Worm (Caenorhabditis elegans) whole organism, L2 larva: Measurements from ENCODE around the gene irld-66.

Experiments used
- C34F6.9 ChIP-seq: fragments of 150-350 bp; optimal IDR thresholded peaks from 2 replicates; lab custom pipeline; 2014; ENCODE audit warnings: missing biosample characterization, missing genetic modification characterization
- F13H6.1 ChIP-seq: sonication (generic microtip); optimal IDR thresholded peaks from 2 replicates; lab custom pipeline; 2016; ENCODE audit warnings: missing genetic modification characterization, missing compliant biosample characterization
- R02D3.7 ChIP-seq: fragments of 150-350 bp; optimal IDR thresholded peaks from 2 replicates; lab custom pipeline; 2014; ENCODE audit warnings: missing biosample characterization, missing genetic modification characterization
- Y55F3AM.14 ChIP-seq: fragments of 200-800 bp; sonication (Bioruptor generic); optimal IDR thresholded peaks from 2 replicates; lab custom pipeline; 2018; ENCODE audit warnings: mild to moderate bottlenecking, missing genetic modification characterization, missing compliant biosample characterization
- alr-1 ChIP-seq: fragments of 150-350 bp; optimal IDR thresholded peaks from 2 replicates; lab custom pipeline; 2014; ENCODE audit warnings: missing biosample characterization, missing genetic modification characterization
- blmp-1 ChIP-seq: sonication (generic microtip); optimal IDR thresholded peaks from 2 replicates; lab custom pipeline; 2017; ENCODE audit warnings: missing genetic modification characterization, mild to moderate bottlenecking, missing compliant biosample characterization, antibody characterized with exemption, moderate library complexity; ENCODE audit not compliant: insufficient read depth
- ceh-16 ChIP-seq: fragments of 150-350 bp; optimal IDR thresholded peaks from 2 replicates; lab custom pipeline; 2014; ENCODE audit warnings: missing biosample characterization, missing genetic modification characterization
- ceh-82 ChIP-seq: fragments of 150-350 bp; optimal IDR thresholded peaks from 2 replicates; lab custom pipeline; 2014; ENCODE audit warnings: missing biosample characterization, missing genetic modification characterization
- crh-2 ChIP-seq: sonication (generic microtip); optimal IDR thresholded peaks from 2 replicates; lab custom pipeline; 2017; ENCODE audit warnings: missing biosample characterization, missing genetic modification characterization
- dmd-4 ChIP-seq: sonication (generic microtip); optimal IDR thresholded peaks from 2 replicates; lab custom pipeline; 2017; ENCODE audit warnings: missing biosample characterization, missing genetic modification characterization
- egl-27 ChIP-seq: sonication (generic microtip); optimal IDR thresholded peaks from 3 replicates; lab custom pipeline; 2017; ENCODE audit warnings: missing biosample characterization, missing genetic modification reagents, missing genetic modification characterization
- elt-1 ChIP-seq: fragments of 150-350 bp; optimal IDR thresholded peaks from 2 replicates; lab custom pipeline; 2014; ENCODE audit warnings: missing biosample characterization, missing genetic modification characterization
- fos-1 ChIP-seq: fragments of 150-350 bp; optimal IDR thresholded peaks from 2 replicates; lab custom pipeline; 2014; ENCODE audit warnings: missing biosample characterization, missing genetic modification characterization
- gmeb-1 ChIP-seq: fragments of 150-350 bp; optimal IDR thresholded peaks from 2 replicates; lab custom pipeline; 2014; ENCODE audit warnings: missing biosample characterization, missing genetic modification characterization
- lin-11 ChIP-seq: fragments of 150-350 bp; sonication (generic microtip); optimal IDR thresholded peaks from 2 replicates; lab custom pipeline; 2014; ENCODE audit warnings: missing biosample characterization, missing genetic modification characterization, inconsistent platforms, mixed read lengths
- lin-39 ChIP-seq: fragments of 150-350 bp; optimal IDR thresholded peaks from 2 replicates; lab custom pipeline; 2014; ENCODE audit warnings: missing biosample characterization, missing genetic modification reagents, missing genetic modification characterization
- lsy-2 ChIP-seq, 2 experiments: fragments of 150-350 bp in 1 of 2; sonication (generic microtip) in 1 of 2; optimal IDR thresholded peaks; 2 replicates each; lab custom pipeline; 2014 to 2017; ENCODE audit warnings: missing biosample characterization in 2 of 2, missing genetic modification characterization in 2 of 2
- mab-5 ChIP-seq: fragments of 150-350 bp; optimal IDR thresholded peaks from 2 replicates; lab custom pipeline; 2014; ENCODE audit warnings: missing biosample characterization, missing genetic modification characterization
- mdl-1 ChIP-seq, 2 experiments: fragments of 150-350 bp in 1 of 2; sonication (generic microtip) in 1 of 2; optimal IDR thresholded peaks; 2 replicates each; lab custom pipeline; 2017; ENCODE audit warnings: missing biosample characterization in 2 of 2, missing genetic modification characterization in 2 of 2
- nhr-11 ChIP-seq: fragments of 150-350 bp; optimal IDR thresholded peaks from 2 replicates; lab custom pipeline; 2014; ENCODE audit warnings: missing biosample characterization, missing genetic modification characterization
- nhr-12 ChIP-seq: fragments of 150-350 bp; optimal IDR thresholded peaks from 2 replicates; lab custom pipeline; 2014; ENCODE audit warnings: missing biosample characterization, missing genetic modification characterization
- nhr-21 ChIP-seq: fragments of 150-350 bp; optimal IDR thresholded peaks from 2 replicates; lab custom pipeline; 2014; ENCODE audit warnings: missing biosample characterization, missing genetic modification characterization
- nhr-23 ChIP-seq: fragments of 150-350 bp; optimal IDR thresholded peaks from 2 replicates; lab custom pipeline; 2014; ENCODE audit warnings: missing biosample characterization, missing genetic modification reagents, missing genetic modification characterization
- nhr-6 ChIP-seq: fragments of 150-350 bp; optimal IDR thresholded peaks from 2 replicates; lab custom pipeline; 2014; ENCODE audit warnings: missing biosample characterization, missing genetic modification characterization
- peb-1 ChIP-seq: fragments of 150-350 bp; optimal IDR thresholded peaks from 2 replicates; lab custom pipeline; 2014; ENCODE audit warnings: missing biosample characterization, missing genetic modification characterization
- sem-4 ChIP-seq: fragments of 150-350 bp; optimal IDR thresholded peaks from 2 replicates; lab custom pipeline; 2014; ENCODE audit warnings: missing biosample characterization, missing genetic modification reagents, missing genetic modification characterization
- skn-1 ChIP-seq: sonication (generic microtip); optimal IDR thresholded peaks from 2 replicates; lab custom pipeline; 2017; ENCODE audit warnings: missing biosample characterization, missing genetic modification characterization
- sma-3 ChIP-seq: sonication (generic microtip); optimal IDR thresholded peaks from 2 replicates; lab custom pipeline; 2016; ENCODE audit warnings: missing genetic modification reagents, missing genetic modification characterization, missing compliant biosample characterization
- unc-39 ChIP-seq: fragments of 150-350 bp; optimal IDR thresholded peaks from 2 replicates; lab custom pipeline; 2014; ENCODE audit warnings: missing biosample characterization, missing genetic modification characterization
- unc-62 ChIP-seq: fragments of 150-350 bp; optimal IDR thresholded peaks from 2 replicates; lab custom pipeline; 2014; ENCODE audit warnings: missing biosample characterization, missing genetic modification reagents, missing genetic modification characterization
- zag-1 ChIP-seq: fragments of 150-350 bp; optimal IDR thresholded peaks from 2 replicates; lab custom pipeline; 2014; ENCODE audit warnings: missing biosample characterization, missing genetic modification characterization
- ztf-11 ChIP-seq: sonication (generic microtip); optimal IDR thresholded peaks from 2 replicates; lab custom pipeline; 2017; ENCODE audit warnings: missing biosample characterization, missing genetic modification characterization
- ztf-4 ChIP-seq: fragments of 150-350 bp; optimal IDR thresholded peaks from 2 replicates; lab custom pipeline; 2014; ENCODE audit warnings: missing biosample characterization, missing genetic modification characterization

The irld-66 gene

DNA sequence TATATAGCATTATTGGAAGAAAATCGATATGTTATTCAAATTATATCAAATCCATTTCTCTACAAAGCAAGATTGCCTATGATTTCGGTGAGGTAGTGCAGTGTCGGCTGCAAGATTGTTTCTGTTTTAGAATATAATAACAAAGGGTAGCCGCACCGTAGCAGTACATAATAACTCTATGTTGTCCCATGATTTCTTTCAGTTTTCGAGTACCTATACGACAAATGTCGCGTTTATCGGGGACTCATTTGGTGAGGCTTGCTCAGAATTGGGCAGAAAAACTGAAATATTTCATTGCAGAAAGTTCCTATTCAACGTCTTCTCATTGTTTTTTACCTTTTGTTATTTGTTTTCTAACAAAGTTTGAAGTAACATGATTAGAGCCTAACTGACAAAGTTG lies 5.8 kb upstream of the irld-66 start, which contains the start of gene srw-79:
Gene srw-79 (plus strand): TSS at position 301 of the 400 bp plus-strand sequence.
- TF ChIP-seq mdl-1 (tag; optimal IDR thresholded peaks at IDR 0.05; lab: Kevin White, UChicago), result no peak
- TF ChIP-seq nhr-21 (tag; lab: Kevin White, UChicago), result no peak
- no peak for TF ChIP-seq zag-1 (tag; lab: Kevin White, UChicago)
- no peak for TF ChIP-seq nhr-12 (tag; lab: Kevin White, UChicago)
- TF ChIP-seq Y55F3AM.14 (GFP tag; lab: Kevin White, UChicago), result no peak
- TF ChIP-seq gmeb-1 (tag; lab: Kevin White, UChicago), result no peak
- TF ChIP-seq fos-1 (tag; lab: Kevin White, UChicago), result no peak
- no peak for TF ChIP-seq unc-62 (GFP tag; lab: Kevin White, UChicago)
- TF ChIP-seq lsy-2 (tag; optimal IDR thresholded peaks at IDR 0.05; lab: Kevin White, UChicago), result no peak
- no peak for TF ChIP-seq lin-39 (tag; lab: Kevin White, UChicago)

DNA sequence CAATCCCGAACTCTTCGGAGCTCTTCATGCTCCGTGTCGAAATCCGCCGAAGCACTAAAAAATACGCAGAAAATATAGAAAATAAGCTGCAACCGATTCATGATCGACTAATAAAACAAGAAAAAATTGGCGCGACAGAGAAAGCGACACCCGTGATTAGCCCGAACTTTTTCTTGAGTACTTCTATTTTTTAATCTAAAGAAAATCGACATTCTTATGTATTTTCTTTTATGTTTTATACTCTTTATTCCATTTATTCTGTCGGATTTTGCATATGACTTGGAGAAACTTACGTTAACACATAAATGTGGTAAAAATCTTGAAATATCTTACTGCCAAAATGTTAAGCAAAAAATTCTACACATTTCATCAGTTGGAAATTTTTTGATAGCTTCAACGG lies 3.3 kb upstream of the irld-66 start, which contains the start of the genes irld-50 and irld-49:
Gene irld-50 (minus strand): TSS at position 101 of the 400 bp plus-strand sequence.
Gene irld-49 (plus strand): TSS at position 211 of the 400 bp plus-strand sequence.
- TF ChIP-seq R02D3.7 (tag; lab: Kevin White, UChicago) (no peak), fos-1 (tag; lab: Kevin White, UChicago) (no peak), nhr-21 (tag; lab: Kevin White, UChicago) (no peak), nhr-23 (no peak), unc-62 (GFP tag; lab: Kevin White, UChicago) (no peak), mab-5 (no peak), ceh-82 (tag; lab: Kevin White, UChicago) (no peak), peb-1 (tag; lab: Kevin White, UChicago) (no peak), egl-27 (tag; lab: Kevin White, UChicago) (no peak), alr-1 (tag; lab: Kevin White, UChicago) (no peak), sem-4 (no peak), dmd-4 (tag; lab: Kevin White, UChicago) (no peak), ceh-16 (tag; lab: Kevin White, UChicago) (no peak), blmp-1 (tag; lab: Kevin White, UChicago) (no peak), crh-2 (tag; lab: Kevin White, UChicago) (no peak), ztf-4 (no peak), lsy-2 (tag; optimal IDR thresholded peaks at IDR 0.05; lab: Kevin White, UChicago) (no peak), C34F6.9 (tag; lab: Kevin White, UChicago) (no peak), unc-39 (tag; lab: Kevin White, UChicago) (no peak)

- no peak for TF ChIP-seq nhr-23
- no peak for TF ChIP-seq nhr-11
- no peak for TF ChIP-seq sma-3 (GFP tag; lab: Kevin White, UChicago)
- TF ChIP-seq egl-27 (tag; lab: Kevin White, UChicago), result no peak
- no peak for TF ChIP-seq ztf-4
- TF ChIP-seq Y55F3AM.14 (GFP tag; lab: Kevin White, UChicago), result no peak
- TF ChIP-seq lin-11, result no peak
- no peak for TF ChIP-seq crh-2 (tag; lab: Kevin White, UChicago)
- TF ChIP-seq nhr-6 (tag; lab: Kevin White, UChicago), result no peak
- TF ChIP-seq unc-62 (GFP tag; lab: Kevin White, UChicago), result no peak
These were observed 966 bp downstream of the irld-66 start for ce11 chrII:2939681-2940080.

- no peak for TF ChIP-seq skn-1 (tag; lab: Kevin White, UChicago)
- TF ChIP-seq alr-1 (tag; lab: Kevin White, UChicago), result no peak
- TF ChIP-seq mab-5, result no peak
- TF ChIP-seq elt-1 (tag; lab: Kevin White, UChicago), result no peak
- no peak for TF ChIP-seq R02D3.7 (tag; lab: Kevin White, UChicago)
- TF ChIP-seq lin-11, result no peak
- no peak for TF ChIP-seq ztf-4
- no peak for TF ChIP-seq fos-1 (tag; lab: Kevin White, UChicago)
- no peak for TF ChIP-seq egl-27 (tag; lab: Kevin White, UChicago)
- TF ChIP-seq sma-3 (GFP tag; lab: Kevin White, UChicago), result no peak
- no peak for TF ChIP-seq Y55F3AM.14 (GFP tag; lab: Kevin White, UChicago)
- TF ChIP-seq F13H6.1, result no peak
- no peak for TF ChIP-seq ztf-11 (tag; lab: Kevin White, UChicago)
- no peak for TF ChIP-seq ceh-82 (tag; lab: Kevin White, UChicago)
- TF ChIP-seq gmeb-1 (tag; lab: Kevin White, UChicago), result no peak
- TF ChIP-seq unc-62 (GFP tag; lab: Kevin White, UChicago), result no peak
These were observed 2.8 kb downstream of the irld-66 start, which contains the start of gene irld-65 for ce11 chrII:2937852-2938251. TSS of gene irld-65 (minus strand) at chrII:2937952.
